Fruit fly (Drosophila melanogaster): ENCODE data around the gene Usp8.

- no peak for TF ChIP-seq CG9705 (GFP tag; optimal IDR thresholded peaks at IDR 0.05)
- no peak for TF ChIP-seq Mio (GFP tag; optimal IDR thresholded peaks at IDR 0.05)
- TF ChIP-seq Hr78 (GFP tag; optimal IDR thresholded peaks at IDR 0.05) = no peak
- peak; percentile 59 for TF ChIP-seq OdsH (GFP tag; optimal IDR thresholded peaks at IDR 0.05)
- no peak for TF ChIP-seq dmrt93B (GFP tag; optimal IDR thresholded peaks at IDR 0.05)
Observed at dm6 chr3R:21111964-21112740, 21.9 kb upstream of the Usp8 start.
